Worm (Caenorhabditis elegans) whole organism, L3 larva: Measurements from ENCODE around the gene W01A11.7.

Experiments used
- ZK546.5 ChIP-seq: sonication (generic microtip); optimal IDR thresholded peaks from 2 replicates; lab custom pipeline; 2017; ENCODE audit warnings: missing biosample characterization, missing genetic modification characterization
- aly-2 ChIP-seq: fragments of 150-350 bp; optimal IDR thresholded peaks from 2 replicates; lab custom pipeline; 2014; ENCODE audit warnings: missing biosample characterization, missing genetic modification characterization
- ama-1 ChIP-seq: fragments of 150-350 bp; optimal IDR thresholded peaks from 2 replicates; lab custom pipeline; 2018
- elt-1 ChIP-seq: fragments of 150-350 bp; optimal IDR thresholded peaks from 2 replicates; lab custom pipeline; 2014; ENCODE audit warnings: missing biosample characterization, missing genetic modification characterization
- lin-15B ChIP-seq: fragments of 150-350 bp; optimal IDR thresholded peaks from 2 replicates; lab custom pipeline; 2014; ENCODE audit warnings: missing biosample characterization, missing genetic modification characterization
- nhr-11 ChIP-seq: fragments of 150-350 bp; optimal IDR thresholded peaks from 2 replicates; lab custom pipeline; 2014; ENCODE audit warnings: missing biosample characterization, missing genetic modification characterization
- nhr-76 ChIP-seq: fragments of 150-350 bp; sonication (generic microtip); optimal IDR thresholded peaks from 5 replicates; lab custom pipeline; 2014; ENCODE audit warnings: missing biosample characterization, missing genetic modification characterization
- snpc-4 ChIP-seq: fragments of 150-350 bp; optimal IDR thresholded peaks from 2 replicates; lab custom pipeline; 2014; ENCODE audit warnings: missing biosample characterization, missing genetic modification characterization
- unc-39 ChIP-seq: sonication (generic microtip); optimal IDR thresholded peaks from 4 replicates; lab custom pipeline; 2017; ENCODE audit warnings: missing biosample characterization, missing genetic modification characterization
- ztf-11 ChIP-seq: fragments of 150-350 bp; optimal IDR thresholded peaks from 2 replicates; lab custom pipeline; 2014; ENCODE audit warnings: missing biosample characterization, missing genetic modification characterization

- TF ChIP-seq nhr-76 (tag; lab: Kevin White, UChicago) = no peak
- TF ChIP-seq unc-39 (tag; lab: Kevin White, UChicago) = no peak
- peak; percentile 52 for TF ChIP-seq ama-1
- TF ChIP-seq snpc-4 (tag; lab: Kevin White, UChicago) = no peak
- no peak for TF ChIP-seq lin-15B (tag; lab: Kevin White, UChicago)
- TF ChIP-seq nhr-11 (tag; lab: Kevin White, UChicago) = no peak
- TF ChIP-seq ztf-11 (tag; lab: Kevin White, UChicago) = no peak
- no peak for TF ChIP-seq aly-2
- TF ChIP-seq elt-1 = no peak
- no peak for TF ChIP-seq ZK546.5 (tag; lab: Kevin White, UChicago)
Measured at ce11 chrV:6511121-6511520, 5.9 kb upstream of the W01A11.7 start, which contains the start of gene ubh-1.
